Fruit fly (Drosophila melanogaster) whole organism, embryonic: ENCODE results near the gene CG13315.

Source experiments
- Antp ChIP-seq: fragments of 200-800 bp; sonication (Bioruptor generic); optimal IDR thresholded peaks from 3 replicates; lab custom pipeline; 2016; ENCODE audit warnings: missing biosample characterization, missing genetic modification characterization
- Atf-2 ChIP-seq: fragments of 200-800 bp; sonication (Bioruptor generic); optimal IDR thresholded peaks from 2 replicates; lab custom pipeline; 2016; ENCODE audit warnings: missing biosample characterization, missing genetic modification characterization
- Atf3 ChIP-seq: fragments of 200-800 bp; sonication (Bioruptor generic); optimal IDR thresholded peaks from 3 replicates; lab custom pipeline; 2016; ENCODE audit warnings: missing biosample characterization, missing genetic modification characterization
- C15 ChIP-seq: fragments of 200-800 bp; sonication (Bioruptor generic); IDR thresholded peaks from 3 replicates; pipeline ENCODE4 v1.3.6; 2022; ENCODE audit warnings: missing biosample characterization, missing genetic modification characterization
- CG10147 ChIP-seq: fragments of 200-800 bp; sonication (Bioruptor generic); optimal IDR thresholded peaks from 2 replicates; lab custom pipeline; 2019; ENCODE audit warnings: missing biosample characterization, mild to moderate bottlenecking, missing genetic modification characterization, moderate library complexity
- CG10321 ChIP-seq: fragments of 200-800 bp; sonication (Bioruptor generic); IDR thresholded peaks from 2 replicates; pipeline ENCODE4 v1.3.6; 2022; ENCODE audit warnings: missing biosample characterization, missing genetic modification characterization
- CG10366 ChIP-seq: fragments of 200-800 bp; sonication (Bioruptor generic); IDR thresholded peaks from 2 replicates; pipeline ENCODE4 v1.3.6; 2022; ENCODE audit warnings: missing biosample characterization, missing genetic modification characterization
- CG10654 ChIP-seq: fragments of 200-800 bp; sonication (Bioruptor generic); optimal IDR thresholded peaks from 2 replicates; lab custom pipeline; 2016; ENCODE audit warnings: missing biosample characterization, missing genetic modification characterization
- CG11085 ChIP-seq: fragments of 200-800 bp; sonication (Bioruptor generic); IDR thresholded peaks from 2 replicates; pipeline ENCODE4 v1.3.6; 2022; ENCODE audit warnings: missing biosample characterization, missing genetic modification characterization
- CG11504 ChIP-seq: fragments of 200-800 bp; sonication (Bioruptor generic); optimal IDR thresholded peaks from 3 replicates; lab custom pipeline; 2019; ENCODE audit warnings: missing biosample characterization, mild to moderate bottlenecking, missing genetic modification characterization, moderate library complexity
- CG11723 ChIP-seq: fragments of 200-800 bp; sonication (Bioruptor generic); optimal IDR thresholded peaks from 2 replicates; lab custom pipeline; 2017; ENCODE audit warnings: missing biosample characterization, mild to moderate bottlenecking, missing genetic modification characterization
- CG14860 ChIP-seq: fragments of 200-800 bp; sonication (Bioruptor generic); IDR thresholded peaks from 3 replicates; pipeline ENCODE4 v1.3.6; 2022; ENCODE audit warnings: missing biosample characterization, missing genetic modification characterization; ENCODE audit not compliant: partially characterized antibody
- CG1647 ChIP-seq: fragments of 200-800 bp; sonication (Bioruptor generic); optimal IDR thresholded peaks from 3 replicates; lab custom pipeline; 2016; ENCODE audit warnings: missing biosample characterization, missing genetic modification characterization
- CG16863 ChIP-seq: fragments of 200-800 bp; sonication (Bioruptor generic); optimal IDR thresholded peaks from 3 replicates; lab custom pipeline; 2016; ENCODE audit warnings: missing biosample characterization, missing genetic modification characterization
- CG17186 ChIP-seq: fragments of 200-800 bp; sonication (Bioruptor generic); optimal IDR thresholded peaks from 3 replicates; lab custom pipeline; 2017; ENCODE audit warnings: missing biosample characterization, missing genetic modification reagents, missing genetic modification characterization
- CG17385 ChIP-seq: fragments of 200-800 bp; sonication (Bioruptor generic); optimal IDR thresholded peaks from 3 replicates; lab custom pipeline; 2018; ENCODE audit warnings: missing biosample characterization, mild to moderate bottlenecking, missing genetic modification characterization
- CG2875 ChIP-seq: fragments of 200-800 bp; sonication (Bioruptor generic); optimal IDR thresholded peaks from 2 replicates; lab custom pipeline; 2017; ENCODE audit warnings: missing biosample characterization, mild to moderate bottlenecking, missing genetic modification characterization, missing genetic modification reagents
- CG3847 ChIP-seq: fragments of 200-800 bp; sonication (Bioruptor generic); IDR thresholded peaks from 2 replicates; pipeline ENCODE4 v1.3.6; 2022; ENCODE audit warnings: missing biosample characterization, missing genetic modification characterization
- CG4360 ChIP-seq: fragments of 200-800 bp; sonication (Bioruptor generic); IDR thresholded peaks from 2 replicates; pipeline ENCODE4 v1.3.6; 2022; ENCODE audit warnings: missing biosample characterization, missing genetic modification characterization
- CG6683 ChIP-seq: fragments of 200-800 bp; sonication (Bioruptor generic); optimal IDR thresholded peaks from 2 replicates; lab custom pipeline; 2017; ENCODE audit warnings: missing biosample characterization, mild to moderate bottlenecking, missing genetic modification characterization, missing genetic modification reagents
- CG7556 ChIP-seq: fragments of 200-800 bp; sonication (Bioruptor generic); optimal IDR thresholded peaks from 2 replicates; lab custom pipeline; 2017; ENCODE audit warnings: missing biosample characterization, mild to moderate bottlenecking, missing genetic modification characterization
- CG7928 ChIP-seq: fragments of 200-800 bp; sonication (Bioruptor generic); optimal IDR thresholded peaks from 2 replicates; lab custom pipeline; 2017; ENCODE audit warnings: missing biosample characterization, mild to moderate bottlenecking, missing genetic modification characterization
- CG8281 ChIP-seq: fragments of 200-800 bp; sonication (Bioruptor generic); optimal IDR thresholded peaks from 2 replicates; lab custom pipeline; 2018; ENCODE audit warnings: missing biosample characterization, mild to moderate bottlenecking, missing genetic modification characterization, moderate library complexity
- CG9609 ChIP-seq: fragments of 200-800 bp; sonication (Bioruptor generic); optimal IDR thresholded peaks from 3 replicates; lab custom pipeline; 2016; ENCODE audit warnings: missing biosample characterization, missing genetic modification characterization
- CG9797 ChIP-seq: fragments of 200-800 bp; sonication (Bioruptor generic); optimal IDR thresholded peaks from 3 replicates; lab custom pipeline; 2018; ENCODE audit warnings: missing biosample characterization, mild to moderate bottlenecking, missing genetic modification characterization
- CkIIα-i1 ChIP-seq: fragments of 200-800 bp; sonication (Bioruptor generic); IDR thresholded peaks from 2 replicates; pipeline ENCODE4 v1.3.6; 2022; ENCODE audit warnings: missing biosample characterization, missing genetic modification characterization
- Dip2 ChIP-seq: fragments of 200-800 bp; sonication (Bioruptor generic); IDR thresholded peaks from 2 replicates; pipeline ENCODE4 v1.3.6; 2022; ENCODE audit warnings: missing biosample characterization, missing genetic modification characterization
- GATAe ChIP-seq: fragments of 200-800 bp; sonication (Bioruptor generic); conservative IDR thresholded peaks from 2 replicates; pipeline ENCODE4 v1.3.6; 2022; ENCODE audit warnings: missing biosample characterization, missing genetic modification characterization
- Hey ChIP-seq: fragments of 200-800 bp; sonication (Bioruptor generic); optimal IDR thresholded peaks from 3 replicates; lab custom pipeline; 2018; ENCODE audit warnings: missing biosample characterization, mild to moderate bottlenecking, missing genetic modification characterization
- Lhr ChIP-seq: fragments of 200-800 bp; sonication (Bioruptor generic); optimal IDR thresholded peaks from 3 replicates; lab custom pipeline; 2017; ENCODE audit warnings: mild to moderate bottlenecking, missing biosample characterization, missing genetic modification reagents, missing genetic modification characterization
- MESR4 ChIP-seq: fragments of 200-800 bp; sonication (Bioruptor generic); optimal IDR thresholded peaks from 2 replicates; lab custom pipeline; 2018; ENCODE audit warnings: missing biosample characterization, mild to moderate bottlenecking, missing genetic modification characterization, moderate library complexity
- NfI ChIP-seq: fragments of 200-800 bp; sonication (Bioruptor generic); optimal IDR thresholded peaks from 3 replicates; lab custom pipeline; 2018; ENCODE audit warnings: missing biosample characterization, mild to moderate bottlenecking, missing genetic modification characterization, moderate library complexity
- Poxn ChIP-seq: fragments of 200-800 bp; sonication (Bioruptor generic); IDR thresholded peaks from 2 replicates; pipeline ENCODE4 v1.3.6; 2022; ENCODE audit warnings: missing biosample characterization, missing genetic modification characterization
- Spps ChIP-seq: fragments of 200-800 bp; sonication (Bioruptor generic); optimal IDR thresholded peaks from 2 replicates; lab custom pipeline; 2018; ENCODE audit warnings: missing biosample characterization, mild to moderate bottlenecking, missing genetic modification characterization
- Ssrp ChIP-seq: fragments of 200-800 bp; sonication (Bioruptor generic); optimal IDR thresholded peaks from 2 replicates; lab custom pipeline; 2018; ENCODE audit warnings: missing biosample characterization, mild to moderate bottlenecking, missing genetic modification characterization, moderate library complexity
- Taf1 ChIP-seq: fragments of 200-800 bp; sonication (Bioruptor generic); IDR thresholded peaks from 2 replicates; pipeline ENCODE4 v1.3.6; 2022; ENCODE audit warnings: missing biosample characterization, missing genetic modification characterization
- az2 ChIP-seq: fragments of 200-800 bp; sonication (Bioruptor generic); optimal IDR thresholded peaks from 3 replicates; lab custom pipeline; 2016; ENCODE audit warnings: missing biosample characterization, missing genetic modification characterization
- cato ChIP-seq: fragments of 200-800 bp; sonication (Bioruptor generic); optimal IDR thresholded peaks from 2 replicates; lab custom pipeline; 2016; ENCODE audit warnings: missing biosample characterization, missing genetic modification characterization, borderline replicate concordance
- cg ChIP-seq: fragments of 200-800 bp; sonication (Bioruptor generic); optimal IDR thresholded peaks from 3 replicates; lab custom pipeline; 2019; ENCODE audit warnings: missing biosample characterization, mild to moderate bottlenecking, missing genetic modification characterization, moderate library complexity
- danr ChIP-seq: fragments of 200-800 bp; sonication (Bioruptor generic); IDR thresholded peaks from 2 replicates; pipeline ENCODE4 v1.3.6; 2022; ENCODE audit warnings: missing biosample characterization, missing genetic modification characterization
- en ChIP-seq: fragments of 200-800 bp; sonication (Bioruptor generic); optimal IDR thresholded peaks from 2 replicates; lab custom pipeline; 2016; ENCODE audit warnings: missing biosample characterization, missing genetic modification characterization
- ewg ChIP-seq: fragments of 200-800 bp; sonication (Bioruptor generic); optimal IDR thresholded peaks from 3 replicates; lab custom pipeline; 2017; ENCODE audit warnings: mild to moderate bottlenecking, missing biosample characterization, missing genetic modification reagents, missing genetic modification characterization
- fd96Cb ChIP-seq: fragments of 200-800 bp; sonication (Bioruptor generic); optimal IDR thresholded peaks from 2 replicates; lab custom pipeline; 2018; ENCODE audit warnings: missing biosample characterization, mild to moderate bottlenecking, missing genetic modification characterization, moderate library complexity
- fu2 ChIP-seq: fragments of 200-800 bp; sonication (Bioruptor generic); optimal IDR thresholded peaks from 2 replicates; lab custom pipeline; 2016; ENCODE audit warnings: missing biosample characterization, missing genetic modification characterization
- h ChIP-seq: fragments of >200 bp; optimal IDR thresholded peaks from 2 replicates; lab custom pipeline; 2017
- pnt ChIP-seq: fragments of 200-800 bp; sonication (Bioruptor generic); optimal IDR thresholded peaks from 3 replicates; lab custom pipeline; 2016; ENCODE audit warnings: missing biosample characterization, missing genetic modification characterization
- prd ChIP-seq, 3 experiments: fragments of >200 bp in 2 of 3; fragments of 200-800 bp in 1 of 3; sonication (Bioruptor generic) in 1 of 3; optimal IDR thresholded peaks in 2 of 3; IDR thresholded peaks in 1 of 3; 2 replicates in 2 of 3; 3 replicates in 1 of 3; pipeline versions ENCODE4 v1.3.6 to Lab custom; 2017 to 2022; ENCODE audit warnings: missing biosample characterization in 1 of 3, missing genetic modification characterization in 1 of 3
- schlank ChIP-seq: fragments of 200-800 bp; sonication (Bioruptor generic); optimal IDR thresholded peaks from 2 replicates; lab custom pipeline; 2018; ENCODE audit warnings: missing biosample characterization, mild to moderate bottlenecking, missing genetic modification characterization
- tgo ChIP-seq: fragments of 200-800 bp; sonication (Bioruptor generic); IDR thresholded peaks from 3 replicates; pipeline ENCODE4 v1.3.6; 2022; ENCODE audit warnings: missing biosample characterization, missing genetic modification characterization

Gene CG13315

DNA sequence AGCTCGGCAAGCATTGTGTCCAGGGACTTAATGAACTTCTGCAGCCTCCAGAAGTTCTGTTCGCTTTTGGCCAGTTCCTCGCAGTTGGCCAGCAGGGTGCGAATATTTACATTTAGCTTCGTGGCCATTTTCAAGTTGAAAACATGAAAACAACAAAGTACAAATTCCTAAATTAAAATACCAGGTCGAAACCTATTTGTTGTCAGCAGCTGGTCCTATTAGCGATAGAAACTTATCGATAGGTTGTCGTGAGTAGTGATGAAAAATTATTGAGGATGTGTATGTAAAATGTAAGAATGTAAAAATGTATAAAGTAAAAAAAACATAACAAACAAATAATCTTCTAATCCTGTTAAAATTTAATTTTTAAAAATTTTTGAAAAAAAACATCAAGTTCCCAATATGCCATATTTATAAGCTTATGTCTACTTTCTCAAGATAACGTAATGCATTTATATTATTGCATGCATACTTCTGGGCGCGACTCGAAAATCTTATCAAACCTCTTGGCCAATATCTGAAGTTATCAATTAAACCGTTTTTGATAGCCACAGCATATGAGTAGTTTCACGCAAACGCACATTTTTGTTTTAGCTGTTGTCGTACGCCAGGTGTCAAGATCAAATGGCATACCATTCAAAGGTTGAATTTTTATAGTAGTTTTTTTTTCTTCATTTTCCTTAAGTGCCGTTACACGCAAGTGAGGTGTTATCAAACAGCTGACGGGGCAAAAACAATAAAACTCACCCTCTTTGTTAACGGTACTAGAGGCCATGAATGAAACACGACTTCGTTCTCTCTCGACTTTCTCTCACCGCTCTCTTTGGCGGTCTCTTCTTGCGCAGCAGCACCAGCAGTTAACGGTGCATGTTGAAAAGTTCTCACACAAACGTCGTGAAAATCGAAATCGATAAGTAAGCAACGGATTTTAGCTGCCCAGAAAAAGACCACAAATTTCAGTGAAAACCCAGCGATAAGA, 40.6 kb downstream of the CG13315 start, which contains the start of the genes Use1 and nwk (continued):
- TF ChIP-seq CG14860 (GFP tag; lab: Robert Waterston, UW) (peak; percentile 71), h (lab: Kevin White, UChicago) (no peak), CG2875 (GFP tag; lab: Kevin White, UChicago) (no peak), GATAe (GFP tag; lab: Robert Waterston, UW) (peak; percentile 50; the same call in 1 of the 2 replicates), Ssrp (no peak), CG7556 (GFP tag; lab: Kevin White, UChicago) (no peak), CG11085 (no peak), cg (GFP tag; lab: Kevin White, UChicago) (no peak), Hey (tag; lab: Kevin White, UChicago) (no peak), CG17385 (GFP tag; lab: Kevin White, UChicago) (no peak), Lhr (GFP tag; lab: Kevin White, UChicago) (peak; percentile 65), CG10147 (GFP tag; lab: Kevin White, UChicago) (no peak), cato (GFP tag; lab: Kevin White, UChicago) (no peak), Taf1 (no peak), schlank (tag; lab: Kevin White, UChicago) (no peak), Atf-2 (GFP tag; lab: Kevin White, UChicago) (no peak), CG8281 (peak; percentile 5), pnt (GFP tag; lab: Kevin White, UChicago) (no peak), Dip2 (GFP tag; lab: Robert Waterston, UW) (no peak), CG11504 (tag; lab: Kevin White, UChicago) (peak; percentile 30), CG3847 (peak; percentile 31; the same call in 1 of the 2 replicates), CG9609 (no peak), CkIIα-i1 (GFP tag; lab: Robert Waterston, UW) (no peak), CG7928 (no peak), CG10366 (no peak), fd96Cb (tag; lab: Kevin White, UChicago) (no peak), Spps (tag; lab: Kevin White, UChicago) (no peak), prd (optimal IDR thresholded peaks at IDR 0.05; lab: Kevin White, UChicago) (no peak), prd (GFP tag; IDR thresholded peaks at IDR 0.05; lab: Robert Waterston, UW) (no peak; the same call in 2 of the 3 replicates), Atf3 (GFP tag; lab: Kevin White, UChicago) (no peak), CG4360 (GFP tag; lab: Robert Waterston, UW) (peak; percentile 5; the same call in 1 of the 2 replicates), CG11723 (no peak), CG16863 (GFP tag; lab: Kevin White, UChicago) (no peak), Antp (GFP tag; lab: Kevin White, UChicago) (no peak), ewg (GFP tag; lab: Kevin White, UChicago) (peak; percentile 85), danr (GFP tag; lab: Robert Waterston, UW) (no peak), CG10654 (no peak), CG17186 (GFP tag; lab: Kevin White, UChicago) (no peak), en (no peak), C15 (no peak), CG10321 (GFP tag; lab: Robert Waterston, UW) (no peak), CG1647 (GFP tag; lab: Kevin White, UChicago) (no peak), NfI (GFP tag; lab: Kevin White, UChicago) (peak; percentile 6), CG6683 (no peak), Poxn (GFP tag; lab: Robert Waterston, UW) (no peak), MESR4 (GFP tag; lab: Kevin White, UChicago) (peak; percentile 61), az2 (GFP tag; lab: Kevin White, UChicago) (no peak), fu2 (GFP tag; lab: Kevin White, UChicago) (no peak), CG9797 (peak; percentile 69), tgo (GFP tag; lab: Robert Waterston, UW) (no peak)
